Worm (Caenorhabditis elegans): Measurements from ENCODE around the gene dhs-9.

dhs-9 gene

DNA sequence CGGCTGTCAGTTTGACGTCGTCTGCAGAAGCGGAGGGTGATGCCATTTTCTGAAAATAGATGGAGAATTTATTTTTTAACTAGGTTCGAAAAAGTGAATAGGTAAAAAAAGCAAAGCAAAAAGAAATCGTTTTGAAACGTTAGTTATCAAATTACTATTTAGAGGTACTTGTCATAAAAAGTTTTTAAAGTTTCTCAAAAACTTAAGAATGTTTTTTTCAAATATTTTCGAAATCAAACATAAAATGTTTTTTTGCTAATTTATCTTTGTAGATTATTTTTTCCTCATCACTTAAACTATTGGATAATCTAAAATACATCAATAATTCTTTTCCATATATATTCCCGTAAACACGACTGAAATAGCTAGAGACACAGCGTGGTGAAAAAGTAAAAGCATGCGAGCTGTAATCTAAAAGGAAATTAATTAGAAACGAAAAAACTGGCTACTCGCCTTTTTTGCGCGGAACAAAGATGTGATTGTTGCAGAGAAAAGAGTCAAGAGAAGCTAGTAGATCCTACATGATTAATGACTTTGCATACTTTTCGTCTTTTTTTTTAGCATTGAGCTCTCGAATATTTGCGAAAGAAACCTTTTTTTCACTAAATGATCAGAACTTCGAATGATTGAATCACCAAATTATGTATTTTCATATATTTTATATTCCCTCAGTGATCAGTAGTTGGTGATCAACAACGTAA is 3.5 kb upstream of the dhs-9 start, which contains the start of gene szy-2:
szy-2 (minus strand) TSS at position 51 of the 701 bp plus-strand sequence.
- TF ChIP-seq egrh-3 (GFP tag; IDR thresholded peaks at IDR 0.05) (no peak), ztf-26 (tag; optimal IDR thresholded peaks at IDR 0.05) (no peak), snpc-1.3 (tag; optimal IDR thresholded peaks at IDR 0.05; ENCODE audit: insufficient read depth) (no peak), pbrm-1 (GFP tag; IDR thresholded peaks at IDR 0.05) (no peak), tlf-1 (GFP tag; optimal IDR thresholded peaks at IDR 0.05) (no peak), snpc-4 (GFP tag; optimal IDR thresholded peaks at IDR 0.05) (no peak), snpc-4 (tag; optimal IDR thresholded peaks at IDR 0.05) (no peak), aptf-2 (GFP tag; conservative IDR thresholded peaks at IDR 0.05) (no peak), hmg-1.2 (GFP tag; IDR thresholded peaks at IDR 0.05) (no peak), B0336.3 (GFP tag; IDR thresholded peaks at IDR 0.05) (no peak), xnd-1 (tag; optimal IDR thresholded peaks at IDR 0.05) (no peak), Y95B8A.8 (GFP tag; IDR thresholded peaks at IDR 0.05) (no peak), F22D6.2 (tag; optimal IDR thresholded peaks at IDR 0.05) (no peak), efl-1 (GFP tag; optimal IDR thresholded peaks at IDR 0.05) (no peak), nfyb-1 (GFP tag; IDR thresholded peaks at IDR 0.05) (no peak)

DNA sequence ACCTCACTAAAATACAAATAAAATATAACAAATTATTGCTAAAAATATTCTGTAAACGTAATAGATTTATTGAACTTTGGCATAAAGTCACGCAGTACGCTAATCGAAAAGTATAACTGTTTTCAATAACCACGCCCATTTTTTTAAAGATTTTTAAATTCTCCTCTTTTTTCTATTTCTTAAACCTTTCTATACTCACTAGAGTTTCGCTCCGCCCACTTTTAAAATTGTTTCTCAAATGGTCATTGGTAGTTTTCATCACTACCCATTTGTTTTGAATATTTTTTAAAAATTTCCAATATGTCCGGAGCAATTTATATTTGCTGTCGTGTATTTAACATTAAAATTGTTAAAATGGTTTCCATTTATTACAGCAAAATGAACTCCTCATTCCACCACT is 5.9 kb downstream of the dhs-9 start, which contains the start of gene Y32H12A.1:
Y32H12A.1 (plus strand) TSS at position 301 of the 400 bp plus-strand sequence.
- TF ChIP-seq B0261.1 (tag; optimal IDR thresholded peaks at IDR 0.05): no peak
- TF ChIP-seq F55B11.4 (tag; optimal IDR thresholded peaks at IDR 0.05; ENCODE audit: borderline replicate concordance, insufficient read depth): no peak
- TF ChIP-seq ztf-6 (GFP tag; IDR thresholded peaks at IDR 0.05): no peak
- no peak for TF ChIP-seq nhr-27 (tag; optimal IDR thresholded peaks at IDR 0.05)
- no peak for TF ChIP-seq let-526 (GFP tag; IDR thresholded peaks at IDR 0.05)
- no peak for TF ChIP-seq K12H6.12 (tag; optimal IDR thresholded peaks at IDR 0.05)
- TF ChIP-seq F10E7.11 (tag; optimal IDR thresholded peaks at IDR 0.05): no peak
- TF ChIP-seq Y95B8A.8 (GFP tag; IDR thresholded peaks at IDR 0.05): no peak
- TF ChIP-seq dpl-1 (GFP tag; optimal IDR thresholded peaks at IDR 0.05): no peak
- no peak for TF ChIP-seq lsl-1 (GFP tag; optimal IDR thresholded peaks at IDR 0.05)
- TF ChIP-seq ceh-100 (GFP tag; IDR thresholded peaks at IDR 0.05): no peak
- TF ChIP-seq unc-62 (GFP tag; optimal IDR thresholded peaks at IDR 0.05): no peak
- TF ChIP-seq cebp-1 (GFP tag; IDR thresholded peaks at IDR 0.05): no peak
- TF ChIP-seq cebp-1 (tag; optimal IDR thresholded peaks at IDR 0.05): no peak
- no peak for TF ChIP-seq F23B12.7 (tag; optimal IDR thresholded peaks at IDR 0.05; ENCODE audit: insufficient read depth)
- TF ChIP-seq C06A6.2 (GFP tag; conservative IDR thresholded peaks at IDR 0.05): no peak
- no peak for TF ChIP-seq ztf-18 (tag; optimal IDR thresholded peaks at IDR 0.05)
- no peak for TF ChIP-seq dpff-1 (tag; optimal IDR thresholded peaks at IDR 0.05)
- TF ChIP-seq B0019.2 (GFP tag; conservative IDR thresholded peaks at IDR 0.05): no peak
- no peak for TF ChIP-seq rcor-1 (GFP tag; IDR thresholded peaks at IDR 0.05)
- no peak for TF ChIP-seq aptf-2 (GFP tag; conservative IDR thresholded peaks at IDR 0.05)

DNA sequence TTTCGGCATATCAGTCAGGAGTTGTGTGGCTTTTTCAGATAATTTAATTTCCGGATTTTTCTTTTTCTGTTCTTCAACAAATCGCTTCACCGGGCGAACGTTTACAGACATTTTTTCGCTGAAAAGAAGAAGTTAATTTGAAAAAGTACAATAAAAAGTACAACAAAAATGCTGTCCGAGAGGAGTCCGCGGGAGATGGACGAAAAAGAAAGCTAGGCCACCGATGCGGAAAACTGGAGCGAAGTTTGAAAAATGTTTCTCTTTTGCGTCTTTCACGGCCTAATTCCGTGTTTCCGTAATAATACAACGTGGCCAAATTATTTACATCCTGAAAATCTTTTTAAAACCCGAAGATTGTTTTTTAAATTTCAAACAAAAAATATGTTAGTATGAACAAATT is 18.6 kb downstream of the dhs-9 start, which contains the start of gene thoc-5:
thoc-5 (minus strand) TSS at position 152 of the 400 bp plus-strand sequence.
- TF ChIP-seq efl-1 (GFP tag; optimal IDR thresholded peaks at IDR 0.05) (peak; percentile 70), F33H1.4 (GFP tag; IDR thresholded peaks at IDR 0.05) (peak; percentile 61), ama-1 (optimal IDR thresholded peaks at IDR 0.05) (no peak), ama-1 (GFP tag; optimal IDR thresholded peaks at IDR 0.05) (no peak), Y67H2A.10 (GFP tag; conservative IDR thresholded peaks at IDR 0.05) (no peak), C06A6.2 (GFP tag; conservative IDR thresholded peaks at IDR 0.05) (no peak), ztf-22 (GFP tag; optimal IDR thresholded peaks at IDR 0.05) (no peak), lir-1 (GFP tag; conservative IDR thresholded peaks at IDR 0.05) (peak; percentile 84), hrde-1 (tag; optimal IDR thresholded peaks at IDR 0.05; ENCODE audit: borderline replicate concordance) (no peak), F57A8.1 (GFP tag; optimal IDR thresholded peaks at IDR 0.05) (no peak), ztf-25 (GFP tag; IDR thresholded peaks at IDR 0.05) (no peak), nfya-1 (tag; optimal IDR thresholded peaks at IDR 0.05; ENCODE audit: borderline replicate concordance, insufficient read depth) (no peak), T26A5.8 (tag; optimal IDR thresholded peaks at IDR 0.05) (no peak), Y79H2A.3 (GFP tag; conservative IDR thresholded peaks at IDR 0.05) (no peak), F39B2.1 (GFP tag; IDR thresholded peaks at IDR 0.05) (no peak)
